Worm (Caenorhabditis elegans) whole organism, L1 larva: ENCODE measurements around the gene F53A9.7.

Source experiments
- C16A3.4 ChIP-seq: fragments of 150-350 bp; optimal IDR thresholded peaks from 2 replicates; lab custom pipeline; 2014; ENCODE audit warnings: missing biosample characterization, missing genetic modification characterization
- F16B12.6 ChIP-seq: fragments of 150-350 bp; optimal IDR thresholded peaks from 2 replicates; lab custom pipeline; 2014; ENCODE audit warnings: missing biosample characterization, missing genetic modification characterization
- aly-2 ChIP-seq: fragments of 150-350 bp; optimal IDR thresholded peaks from 2 replicates; lab custom pipeline; 2014; ENCODE audit warnings: missing biosample characterization, missing genetic modification characterization
- ama-1 ChIP-seq: fragments of 150-350 bp; optimal IDR thresholded peaks from 2 replicates; lab custom pipeline; 2014
- blmp-1 ChIP-seq: fragments of 150-350 bp; optimal IDR thresholded peaks from 2 replicates; lab custom pipeline; 2014; ENCODE audit warnings: missing biosample characterization, missing genetic modification characterization
- dpl-1 ChIP-seq, 3 experiments: fragments of 150-350 bp in 2 of 3; sonication (generic microtip) in 1 of 3; optimal IDR thresholded peaks; 2 replicates each; lab custom pipeline; 2014 to 2017; ENCODE audit warnings: missing biosample characterization in 3 of 3, missing genetic modification characterization in 3 of 3, missing genetic modification reagents in 3 of 3
- efl-1 ChIP-seq, 4 experiments: fragments of 150-350 bp; optimal IDR thresholded peaks in 3 of 4; peaks in 1 of 4; 1 replicate in 1 of 4; 2 replicates in 3 of 4; lab custom pipeline; 2014; ENCODE audit warnings: missing biosample characterization in 2 of 4, missing genetic modification characterization in 2 of 4, missing genetic modification reagents in 2 of 4
- efl-3 ChIP-seq: fragments of 200-800 bp; sonication (Bioruptor generic); optimal IDR thresholded peaks from 2 replicates; lab custom pipeline; 2018; ENCODE audit warnings: mild to moderate bottlenecking, missing genetic modification characterization, missing compliant biosample characterization
- egl-13 ChIP-seq: sonication (generic microtip); optimal IDR thresholded peaks from 2 replicates; lab custom pipeline; 2016; ENCODE audit warnings: missing genotype, missing genetic modification reagents, missing genetic modification characterization, missing compliant biosample characterization
- fkh-8 ChIP-seq: sonication (generic microtip); optimal IDR thresholded peaks from 2 replicates; lab custom pipeline; 2016; ENCODE audit warnings: mild to moderate bottlenecking, missing genetic modification characterization, missing compliant biosample characterization
- hlh-4 ChIP-seq: sonication (generic microtip); optimal IDR thresholded peaks from 2 replicates; lab custom pipeline; 2016; ENCODE audit warnings: mild to moderate bottlenecking, missing genetic modification characterization, missing compliant biosample characterization
- irx-1 ChIP-seq: sonication (generic microtip); optimal IDR thresholded peaks from 2 replicates; lab custom pipeline; 2016; ENCODE audit warnings: missing genetic modification characterization, missing compliant biosample characterization
- lin-14 ChIP-seq: fragments of 200-800 bp; sonication (Bioruptor generic); optimal IDR thresholded peaks from 2 replicates; lab custom pipeline; 2018; ENCODE audit warnings: mild to moderate bottlenecking, missing genetic modification characterization, moderate library complexity, missing compliant biosample characterization
- lin-35 ChIP-seq, 2 experiments: fragments of 150-350 bp; optimal IDR thresholded peaks; 2 replicates each; lab custom pipeline; 2014; ENCODE audit warnings: missing biosample characterization in 2 of 2, missing genetic modification characterization in 2 of 2, missing genetic modification reagents in 2 of 2
- lsy-2 ChIP-seq, 2 experiments: fragments of 150-350 bp; optimal IDR thresholded peaks; 2 replicates each; lab custom pipeline; 2014; ENCODE audit warnings: missing biosample characterization in 2 of 2, missing genetic modification characterization in 2 of 2
- mdl-1 ChIP-seq, 2 experiments: fragments of 150-350 bp; optimal IDR thresholded peaks; 2 replicates each; lab custom pipeline; 2014 to 2017; ENCODE audit warnings: missing biosample characterization in 2 of 2, missing genetic modification characterization in 2 of 2, inconsistent platforms in 1 of 2
- mep-1 ChIP-seq: fragments of 150-350 bp; optimal IDR thresholded peaks from 2 replicates; lab custom pipeline; 2014; ENCODE audit warnings: missing biosample characterization, missing genetic modification characterization
- nhr-20 ChIP-seq: sonication (generic microtip); optimal IDR thresholded peaks from 2 replicates; lab custom pipeline; 2016; ENCODE audit warnings: mild to moderate bottlenecking, missing genetic modification characterization, missing compliant biosample characterization
- nhr-28 ChIP-seq: fragments of 150-350 bp; optimal IDR thresholded peaks from 2 replicates; lab custom pipeline; 2014; ENCODE audit warnings: missing biosample characterization, missing genetic modification characterization
- nhr-71 ChIP-seq: sonication (generic microtip); optimal IDR thresholded peaks from 2 replicates; lab custom pipeline; 2016; ENCODE audit warnings: mild to moderate bottlenecking, missing genetic modification characterization, moderate library complexity, missing compliant biosample characterization
- nhr-85 ChIP-seq: sonication (generic microtip); peaks from one replicate; lab custom pipeline; 2016; ENCODE audit warnings: missing genetic modification characterization, inconsistent platforms, missing compliant biosample characterization
- pqm-1 ChIP-seq: sonication (generic microtip); optimal IDR thresholded peaks from 3 replicates; lab custom pipeline; 2017; ENCODE audit warnings: missing biosample characterization, missing genetic modification characterization
- rnt-1 ChIP-seq: sonication (generic microtip); optimal IDR thresholded peaks from 2 replicates; lab custom pipeline; 2016; ENCODE audit warnings: mild to moderate bottlenecking, missing genetic modification characterization, moderate library complexity, missing compliant biosample characterization
- skn-1 ChIP-seq: fragments of 150-350 bp; optimal IDR thresholded peaks from 2 replicates; lab custom pipeline; 2014; ENCODE audit warnings: missing biosample characterization, missing genetic modification characterization
- snu-23 ChIP-seq: sonication (generic microtip); optimal IDR thresholded peaks from 2 replicates; lab custom pipeline; 2016; ENCODE audit warnings: missing genetic modification characterization, missing compliant biosample characterization
- sox-4 ChIP-seq: sonication (generic microtip); optimal IDR thresholded peaks from 2 replicates; lab custom pipeline; 2016; ENCODE audit warnings: missing genetic modification characterization, missing compliant biosample characterization
- sptf-1 ChIP-seq: fragments of 150-350 bp; optimal IDR thresholded peaks from 2 replicates; lab custom pipeline; 2014; ENCODE audit warnings: missing biosample characterization, missing genetic modification characterization
- tbx-2 ChIP-seq: sonication (generic microtip); optimal IDR thresholded peaks from 2 replicates; lab custom pipeline; 2016; ENCODE audit warnings: missing genetic modification characterization, missing compliant biosample characterization
- tlp-1 ChIP-seq: fragments of 150-350 bp; optimal IDR thresholded peaks from 2 replicates; lab custom pipeline; 2014; ENCODE audit warnings: missing biosample characterization, missing genetic modification characterization
- unc-86 ChIP-seq: sonication (generic microtip); optimal IDR thresholded peaks from 2 replicates; lab custom pipeline; 2016; ENCODE audit warnings: missing genetic modification characterization, missing compliant biosample characterization
- xbp-1 ChIP-seq: sonication (generic microtip); optimal IDR thresholded peaks from 2 replicates; lab custom pipeline; 2016; ENCODE audit warnings: missing genetic modification characterization, missing compliant biosample characterization
- zip-4 ChIP-seq: fragments of 200-800 bp; sonication (Bioruptor generic); optimal IDR thresholded peaks from 2 replicates; lab custom pipeline; 2018; ENCODE audit warnings: mild to moderate bottlenecking, missing genetic modification characterization, moderate library complexity, missing compliant biosample characterization

Gene F53A9.7

ce11 chrX:8742896-8743295, 26.2 kb upstream of the F53A9.7 start, which contains the start of gene M02D8.7:
Gene M02D8.7 (minus strand): TSS chrX:8742996.
- no peak for TF ChIP-seq unc-86 (tag; lab: Kevin White, UChicago)
- TF ChIP-seq tlp-1 (tag; lab: Kevin White, UChicago) = no peak
- no peak for TF ChIP-seq aly-2
- TF ChIP-seq lsy-2 (tag; optimal IDR thresholded peaks at IDR 0.05; lab: Kevin White, UChicago) = no peak

ce11 chrX:8741629-8742170, 25.0 kb upstream of the F53A9.7 start:
- TF ChIP-seq irx-1 (tag; lab: Kevin White, UChicago) (no peak), nhr-28 (tag; lab: Kevin White, UChicago) (no peak), rnt-1 (tag; lab: Kevin White, UChicago) (no peak), xbp-1 (tag; lab: Kevin White, UChicago) (no peak), sox-4 (tag; lab: Kevin White, UChicago) (no peak)

ce11 chrX:8739373-8739772, 22.7 kb upstream of the F53A9.7 start, which contains the start of gene M02D8.2:
Gene M02D8.2 (plus strand): TSS chrX:8739673.
- TF ChIP-seq tbx-2 (tag; lab: Kevin White, UChicago) = no peak
- TF ChIP-seq irx-1 (tag; lab: Kevin White, UChicago) = no peak
- no peak for TF ChIP-seq zip-4 (GFP tag; lab: Kevin White, UChicago)
- no peak for TF ChIP-seq hlh-4
- TF ChIP-seq sptf-1 (tag; lab: Kevin White, UChicago) = no peak
- no peak for TF ChIP-seq F16B12.6
- TF ChIP-seq egl-13 (tag; lab: Kevin White, UChicago) = no peak

ce11 chrX:8737801-8738200, 21.1 kb upstream of the F53A9.7 start:
- peak; percentile 68 for TF ChIP-seq blmp-1 (tag; lab: Kevin White, UChicago)
- TF ChIP-seq efl-3 (GFP tag; lab: Kevin White, UChicago) = no peak
- peak; percentile 58 for TF ChIP-seq nhr-85 (tag; lab: Kevin White, UChicago)

ce11 chrX:8736965-8737464, 20.3 kb upstream of the F53A9.7 start, which contains the start of gene M02D8.3:
Gene M02D8.3 (minus strand): TSS chrX:8737015.
- TF ChIP-seq mdl-1 (tag; optimal IDR thresholded peaks at IDR 0.05; lab: Kevin White, UChicago) = no peak
- no peak for TF ChIP-seq pqm-1 (tag; lab: Kevin White, UChicago)
- peak in 1 of 2 experiments; percentile 43 for TF ChIP-seq lsy-2 (tag; optimal IDR thresholded peaks at IDR 0.05; lab: Kevin White, UChicago)
- peak; percentile 21 for TF ChIP-seq mep-1 (tag; lab: Kevin White, UChicago)
- TF ChIP-seq ama-1 (lab: Kevin White, UChicago) = no peak
- peak; percentile 28 for TF ChIP-seq snu-23 (GFP tag; lab: Kevin White, UChicago)
- peak; percentile 64 for TF ChIP-seq blmp-1 (tag; lab: Kevin White, UChicago)
- peak; percentile 31 for TF ChIP-seq nhr-20 (tag; lab: Kevin White, UChicago)
- TF ChIP-seq nhr-71 (tag; lab: Kevin White, UChicago) = peak; percentile 9
- TF ChIP-seq efl-1 (optimal IDR thresholded peaks at IDR 0.05; lab: Kevin White, UChicago) = peak; percentile 44 to 63
- peak; percentile 67 to 84 for TF ChIP-seq efl-1 (GFP tag; optimal IDR thresholded peaks at IDR 0.05 in 1 of 2; lab: Kevin White, UChicago)
- TF ChIP-seq skn-1 (tag; lab: Kevin White, UChicago) = peak; percentile 25
- peak; percentile 60 to 78 (median 68) for TF ChIP-seq dpl-1 (GFP tag; optimal IDR thresholded peaks at IDR 0.05; lab: Kevin White, UChicago)
- peak; percentile 29 for TF ChIP-seq C16A3.4 (tag; lab: Kevin White, UChicago)
- TF ChIP-seq fkh-8 (tag; lab: Kevin White, UChicago) = no peak
- peak; percentile 80 for TF ChIP-seq lin-14 (GFP tag; lab: Kevin White, UChicago)
- peak; percentile 7 for TF ChIP-seq xbp-1 (tag; lab: Kevin White, UChicago)
- TF ChIP-seq lin-35 (GFP tag; optimal IDR thresholded peaks at IDR 0.05; lab: Kevin White, UChicago) = peak; percentile 21 to 82
